Fruit fly (Drosophila melanogaster): ENCODE data around the gene CG32333.
A peak's percentile ranks its signal among the peaks of the same experiment; 100 is the strongest.

The CG32333 gene

DNA sequence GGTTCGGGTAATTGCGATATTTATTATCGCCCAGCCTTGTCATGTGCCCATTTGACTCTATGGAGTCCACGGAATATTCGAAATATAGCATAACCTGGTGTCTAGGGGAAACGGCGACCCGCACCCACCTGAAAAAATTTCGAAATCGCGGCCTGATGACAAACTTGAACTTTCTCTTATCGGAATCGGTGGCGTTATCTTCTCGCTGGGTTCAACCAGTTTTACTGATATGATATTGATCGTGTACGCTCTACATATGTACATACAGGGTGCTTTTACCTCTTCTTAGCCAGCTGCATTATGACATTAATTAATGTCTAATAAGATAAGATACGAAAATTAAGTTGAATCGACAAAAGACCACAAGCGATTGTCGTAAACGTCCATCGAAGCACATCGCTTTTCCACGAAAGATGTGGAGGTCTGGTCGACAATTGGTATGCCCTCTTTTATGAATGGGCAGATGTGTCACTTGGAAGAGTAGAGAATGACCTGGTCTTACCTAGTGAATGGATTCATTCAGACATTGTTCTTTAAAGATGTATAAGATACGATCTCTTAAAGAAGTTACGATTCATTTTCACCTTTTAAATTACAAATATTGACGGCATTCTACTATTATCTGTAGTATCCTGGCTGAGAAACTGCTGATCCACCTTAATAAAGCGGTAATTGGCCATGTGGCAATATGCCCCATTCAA lies 44.6 kb downstream of the CG32333 start (continued):
- TF ChIP-seq lz (GFP tag; optimal IDR thresholded peaks at IDR 0.05): peak; percentile 55
- peak; percentile 5 for TF ChIP-seq CG6808 (GFP tag; optimal IDR thresholded peaks at IDR 0.05)
- peak; percentile 34 for TF ChIP-seq CG10631 (GFP tag; optimal IDR thresholded peaks at IDR 0.05)
- TF ChIP-seq Ets96B (tag; optimal IDR thresholded peaks at IDR 0.05): peak; percentile 60
- TF ChIP-seq Ets21C (GFP tag; optimal IDR thresholded peaks at IDR 0.05): peak; percentile 4
- TF ChIP-seq dac (GFP tag; optimal IDR thresholded peaks at IDR 0.05): no peak
- TF ChIP-seq fkh (GFP tag; optimal IDR thresholded peaks at IDR 0.05): no peak
- no peak for TF ChIP-seq CG8319 (GFP tag; optimal IDR thresholded peaks at IDR 0.05)
- peak; percentile 16 for TF ChIP-seq CG6276 (GFP tag; optimal IDR thresholded peaks at IDR 0.05)
- no peak for TF ChIP-seq CG11294 (GFP tag; IDR thresholded peaks at IDR 0.05)
- TF ChIP-seq CG8119 (GFP tag; IDR thresholded peaks at IDR 0.05): peak; percentile 27; the same call in 1 of the 3 replicates
- TF ChIP-seq CG11762 (GFP tag; optimal IDR thresholded peaks at IDR 0.05; ENCODE audit: insufficient read depth): peak; percentile 31
- TF ChIP-seq Eip78C (GFP tag): peak; percentile 90
- peak; percentile 60 for TF ChIP-seq topi (GFP tag; optimal IDR thresholded peaks at IDR 0.05)
- TF ChIP-seq spab (GFP tag; optimal IDR thresholded peaks at IDR 0.05): no peak
- peak; percentile 23 for TF ChIP-seq CG15336 (GFP tag; IDR thresholded peaks at IDR 0.05)
- TF ChIP-seq CG8632 (GFP tag; optimal IDR thresholded peaks at IDR 0.05): peak; percentile 50
- TF ChIP-seq Hr39 (GFP tag; optimal IDR thresholded peaks at IDR 0.05): peak; percentile 48
- no peak for TF ChIP-seq Eip93F (GFP tag; optimal IDR thresholded peaks at IDR 0.05)
- peak; percentile 58 for TF ChIP-seq CG10669 (GFP tag; optimal IDR thresholded peaks at IDR 0.05)
- peak; percentile 57 for TF ChIP-seq vri (GFP tag; optimal IDR thresholded peaks at IDR 0.05)

DNA sequence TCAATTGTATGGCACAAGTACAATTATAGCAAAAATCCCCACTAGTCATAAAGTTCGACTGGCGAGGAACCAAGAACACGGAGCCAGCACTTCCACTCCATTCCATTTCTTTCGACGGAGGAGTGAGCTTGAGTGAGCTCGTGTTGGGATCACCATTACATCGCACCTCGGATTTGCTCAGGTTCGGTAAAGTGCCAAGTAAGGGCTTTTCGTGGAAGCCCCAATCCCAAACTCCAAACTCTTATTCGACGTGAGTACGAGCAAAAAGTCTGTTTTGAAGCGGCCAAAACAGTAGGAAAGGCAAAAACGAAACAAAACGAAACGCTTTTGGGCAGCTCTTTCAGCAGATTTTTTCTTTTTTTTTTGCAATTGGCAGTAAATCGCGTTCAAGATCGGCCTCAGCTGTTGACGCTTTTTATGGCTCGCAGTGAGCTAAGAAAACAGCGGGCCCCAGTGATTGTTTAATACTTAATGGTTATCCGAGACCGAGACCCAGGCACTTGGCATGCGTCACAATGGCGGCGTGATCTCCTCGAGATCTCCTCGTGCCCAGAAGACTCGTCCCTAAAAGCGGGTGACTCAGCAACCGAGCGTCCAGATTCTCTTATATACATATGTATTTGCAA lies 45.3 kb downstream of the CG32333 start:
- TF ChIP-seq Blimp-1 (GFP tag; optimal IDR thresholded peaks at IDR 0.05): no peak
- TF ChIP-seq vri (GFP tag; optimal IDR thresholded peaks at IDR 0.05): peak; percentile 85
- TF ChIP-seq Ets21C (GFP tag; optimal IDR thresholded peaks at IDR 0.05): no peak
- peak; percentile 51; the same call in 2 of the 3 replicates for TF ChIP-seq eg (GFP tag; IDR thresholded peaks at IDR 0.05)
- TF ChIP-seq dsx (GFP tag; optimal IDR thresholded peaks at IDR 0.05; ENCODE audit: poor library complexity, severe bottlenecking): no peak
- TF ChIP-seq topi (GFP tag; optimal IDR thresholded peaks at IDR 0.05): peak; percentile 8
- TF ChIP-seq fd85E (GFP tag; optimal IDR thresholded peaks at IDR 0.05): no peak
- TF ChIP-seq Met (GFP tag; optimal IDR thresholded peaks at IDR 0.05): peak; percentile 21
- TF ChIP-seq Eip78C (GFP tag): peak; percentile 16
- TF ChIP-seq CG8119 (GFP tag; IDR thresholded peaks at IDR 0.05): no peak; the same call in 2 of the 3 replicates
- peak; percentile 9 for TF ChIP-seq Eip75B (GFP tag; optimal IDR thresholded peaks at IDR 0.05)
- TF ChIP-seq dac (GFP tag; optimal IDR thresholded peaks at IDR 0.05): no peak
- TF ChIP-seq Lpt (GFP tag; optimal IDR thresholded peaks at IDR 0.05): no peak
- no peak for TF ChIP-seq net (GFP tag; optimal IDR thresholded peaks at IDR 0.05)
- peak; percentile 2 for TF ChIP-seq CG34406 (GFP tag; optimal IDR thresholded peaks at IDR 0.05)
- peak; percentile 71; the same call in 2 of the 3 replicates for TF ChIP-seq CG6163 (GFP tag; IDR thresholded peaks at IDR 0.05)
- TF ChIP-seq svp (GFP tag): peak; percentile 82
- peak; percentile 43 for TF ChIP-seq CG9139 (GFP tag; optimal IDR thresholded peaks at IDR 0.05)
- TF ChIP-seq lz (GFP tag; optimal IDR thresholded peaks at IDR 0.05): no peak
- TF ChIP-seq CG10631 (GFP tag; optimal IDR thresholded peaks at IDR 0.05): no peak
- TF ChIP-seq CG16779 (tag; optimal IDR thresholded peaks at IDR 0.05): peak; percentile 18
- TF ChIP-seq salr (GFP tag; optimal IDR thresholded peaks at IDR 0.05): no peak
- TF ChIP-seq CG7368 (GFP tag; optimal IDR thresholded peaks at IDR 0.05): no peak
- no peak for TF ChIP-seq Ets96B (tag; optimal IDR thresholded peaks at IDR 0.05)
- TF ChIP-seq CG8632 (GFP tag; optimal IDR thresholded peaks at IDR 0.05): peak; percentile 17
- TF ChIP-seq fkh (GFP tag; optimal IDR thresholded peaks at IDR 0.05): no peak
- TF ChIP-seq OdsH (GFP tag; optimal IDR thresholded peaks at IDR 0.05): no peak
- TF ChIP-seq achi (GFP tag; optimal IDR thresholded peaks at IDR 0.05): no peak
- peak; percentile 35 for TF ChIP-seq CG6792 (GFP tag; optimal IDR thresholded peaks at IDR 0.05)
- no peak for TF ChIP-seq CG11902 (GFP tag; optimal IDR thresholded peaks at IDR 0.05)
- TF ChIP-seq CG10669 (GFP tag; optimal IDR thresholded peaks at IDR 0.05): no peak
- no peak for TF ChIP-seq CG3919 (GFP tag; optimal IDR thresholded peaks at IDR 0.05)
- TF ChIP-seq Smox (GFP tag; optimal IDR thresholded peaks at IDR 0.05): peak; percentile 32
- TF ChIP-seq Eip93F (GFP tag; optimal IDR thresholded peaks at IDR 0.05): no peak
- no peak for TF ChIP-seq CG32006 (GFP tag; optimal IDR thresholded peaks at IDR 0.05)
- TF ChIP-seq CG1621 (tag; optimal IDR thresholded peaks at IDR 0.05): no peak
- no peak for TF ChIP-seq Sox15 (GFP tag; optimal IDR thresholded peaks at IDR 0.05)
- no peak for TF ChIP-seq fd59A (GFP tag; optimal IDR thresholded peaks at IDR 0.05)
